Worm (Caenorhabditis elegans) whole organism, L3 larva: ENCODE results near the gene cthd-1.

ENCODE experiments used
- R02D3.7 ChIP-seq: fragments of 150-350 bp; optimal IDR thresholded peaks from 2 replicates; lab custom pipeline; 2014; ENCODE audit warnings: missing biosample characterization, missing genetic modification characterization
- ZK546.5 ChIP-seq: sonication (generic microtip); optimal IDR thresholded peaks from 2 replicates; lab custom pipeline; 2017; ENCODE audit warnings: missing biosample characterization, missing genetic modification characterization
- aly-2 ChIP-seq: fragments of 150-350 bp; optimal IDR thresholded peaks from 2 replicates; lab custom pipeline; 2014; ENCODE audit warnings: missing biosample characterization, missing genetic modification characterization
- ama-1 ChIP-seq: fragments of 150-350 bp; optimal IDR thresholded peaks from 2 replicates; lab custom pipeline; 2018
- ceh-28 ChIP-seq: fragments of 150-350 bp; optimal IDR thresholded peaks from 2 replicates; lab custom pipeline; 2014; ENCODE audit warnings: missing biosample characterization, missing genetic modification reagents, missing genetic modification characterization
- ceh-82 ChIP-seq: fragments of 150-350 bp; optimal IDR thresholded peaks from 2 replicates; lab custom pipeline; 2014; ENCODE audit warnings: missing biosample characterization, missing genetic modification characterization
- ceh-9 ChIP-seq: sonication (generic microtip); optimal IDR thresholded peaks from 2 replicates; lab custom pipeline; 2018; ENCODE audit warnings: missing biosample characterization, missing genetic modification characterization
- daf-12 ChIP-seq: fragments of 150-350 bp; optimal IDR thresholded peaks from 2 replicates; lab custom pipeline; 2014; ENCODE audit warnings: missing biosample characterization, missing genetic modification reagents, missing genetic modification characterization
- egl-27 ChIP-seq: sonication (generic microtip); optimal IDR thresholded peaks from 4 replicates; lab custom pipeline; 2017; ENCODE audit warnings: missing biosample characterization, missing genetic modification reagents, missing genetic modification characterization
- egl-5 ChIP-seq: fragments of 150-350 bp; optimal IDR thresholded peaks from 2 replicates; lab custom pipeline; 2017; ENCODE audit warnings: missing biosample characterization, missing genetic modification reagents, missing genetic modification characterization, inconsistent platforms
- elt-1 ChIP-seq: fragments of 150-350 bp; optimal IDR thresholded peaks from 2 replicates; lab custom pipeline; 2014; ENCODE audit warnings: missing biosample characterization, missing genetic modification characterization
- elt-2 ChIP-seq: sonication (generic microtip); optimal IDR thresholded peaks from 2 replicates; lab custom pipeline; 2016; ENCODE audit warnings: missing genetic modification reagents, mild to moderate bottlenecking, missing genetic modification characterization, missing compliant biosample characterization
- elt-3 ChIP-seq, 3 experiments: fragments of 150-350 bp in 1 of 3; sonication (generic microtip) in 2 of 3; optimal IDR thresholded peaks; 2 replicates in 2 of 3; 4 replicates in 1 of 3; lab custom pipeline; 2014 to 2017; ENCODE audit warnings: missing biosample characterization in 3 of 3, missing genetic modification characterization in 3 of 3
- eor-1 ChIP-seq, 2 experiments: fragments of 150-350 bp; optimal IDR thresholded peaks; 2 replicates each; lab custom pipeline; 2014 to 2018; ENCODE audit warnings: missing biosample characterization in 2 of 2, missing genetic modification characterization in 2 of 2
- fkh-10 ChIP-seq: sonication (generic microtip); optimal IDR thresholded peaks from 2 replicates; lab custom pipeline; 2017; ENCODE audit warnings: missing biosample characterization, missing genetic modification reagents, missing genetic modification characterization
- fos-1 ChIP-seq: fragments of 150-350 bp; optimal IDR thresholded peaks from 2 replicates; lab custom pipeline; 2014; ENCODE audit warnings: missing biosample characterization, missing genetic modification characterization
- hmg-11 ChIP-seq: sonication (generic microtip); optimal IDR thresholded peaks from 2 replicates; lab custom pipeline; 2016; ENCODE audit warnings: missing genetic modification characterization, missing compliant biosample characterization
- jun-1 ChIP-seq: fragments of 150-350 bp; optimal IDR thresholded peaks from 2 replicates; lab custom pipeline; 2014; ENCODE audit warnings: missing biosample characterization, missing genetic modification reagents, missing genetic modification characterization
- lin-39 ChIP-seq: fragments of 150-350 bp; optimal IDR thresholded peaks from 2 replicates; lab custom pipeline; 2018; ENCODE audit warnings: missing biosample characterization, missing genetic modification reagents, missing genetic modification characterization
- lsy-12 ChIP-seq: sonication (generic microtip); optimal IDR thresholded peaks from 2 replicates; lab custom pipeline; 2016; ENCODE audit warnings: mild to moderate bottlenecking, missing genetic modification characterization, missing compliant biosample characterization
- mml-1 ChIP-seq: fragments of 150-350 bp; sonication (generic microtip); optimal IDR thresholded peaks from 3 replicates; lab custom pipeline; 2014; ENCODE audit warnings: missing biosample characterization, missing genetic modification characterization
- nhr-11 ChIP-seq: fragments of 150-350 bp; optimal IDR thresholded peaks from 2 replicates; lab custom pipeline; 2014; ENCODE audit warnings: missing biosample characterization, missing genetic modification characterization
- nhr-23 ChIP-seq: fragments of 150-350 bp; optimal IDR thresholded peaks from 2 replicates; lab custom pipeline; 2014; ENCODE audit warnings: missing biosample characterization, missing genetic modification reagents, missing genetic modification characterization
- nhr-237 ChIP-seq: fragments of 150-350 bp; optimal IDR thresholded peaks from 2 replicates; lab custom pipeline; 2014; ENCODE audit warnings: missing biosample characterization, missing genetic modification characterization
- nhr-25 ChIP-seq: sonication (generic microtip); optimal IDR thresholded peaks from 2 replicates; lab custom pipeline; 2017; ENCODE audit warnings: missing biosample characterization, missing genetic modification characterization
- nhr-28 ChIP-seq: fragments of 150-350 bp; optimal IDR thresholded peaks from 2 replicates; lab custom pipeline; 2014; ENCODE audit warnings: missing biosample characterization, missing genetic modification characterization
- nhr-67 ChIP-seq: fragments of 150-350 bp; optimal IDR thresholded peaks from 2 replicates; lab custom pipeline; 2014; ENCODE audit warnings: missing biosample characterization, missing genetic modification characterization
- nhr-76 ChIP-seq: fragments of 150-350 bp; sonication (generic microtip); optimal IDR thresholded peaks from 5 replicates; lab custom pipeline; 2014; ENCODE audit warnings: missing biosample characterization, missing genetic modification characterization
- nhr-77 ChIP-seq: fragments of 150-350 bp; optimal IDR thresholded peaks from 2 replicates; lab custom pipeline; 2014; ENCODE audit warnings: missing biosample characterization, missing genetic modification characterization
- pha-4 ChIP-seq: fragments of 150-350 bp; optimal IDR thresholded peaks from 2 replicates; lab custom pipeline; 2014; ENCODE audit warnings: missing biosample characterization, missing genetic modification reagents, missing genetic modification characterization
- pqm-1 ChIP-seq: fragments of 150-350 bp; optimal IDR thresholded peaks from 2 replicates; lab custom pipeline; 2017; ENCODE audit warnings: missing biosample characterization, missing genetic modification characterization, inconsistent platforms
- skn-1 ChIP-seq: fragments of 150-350 bp; optimal IDR thresholded peaks from 2 replicates; lab custom pipeline; 2014; ENCODE audit warnings: missing biosample characterization, missing genetic modification characterization
- snpc-4 ChIP-seq: fragments of 150-350 bp; optimal IDR thresholded peaks from 2 replicates; lab custom pipeline; 2014; ENCODE audit warnings: missing biosample characterization, missing genetic modification characterization
- unc-39 ChIP-seq: sonication (generic microtip); optimal IDR thresholded peaks from 4 replicates; lab custom pipeline; 2017; ENCODE audit warnings: missing biosample characterization, missing genetic modification characterization
- ztf-11 ChIP-seq: fragments of 150-350 bp; optimal IDR thresholded peaks from 2 replicates; lab custom pipeline; 2014; ENCODE audit warnings: missing biosample characterization, missing genetic modification characterization
- ztf-4 ChIP-seq: fragments of 150-350 bp; optimal IDR thresholded peaks from 2 replicates; lab custom pipeline; 2014; ENCODE audit warnings: missing biosample characterization, missing genetic modification characterization

The cthd-1 gene

ce11 chrV:9706592-9706991 lies 28.5 kb downstream of the cthd-1 start:
- TF ChIP-seq daf-12 (tag; lab: Kevin White, UChicago) = no peak
- no peak for TF ChIP-seq elt-1 (tag; lab: Kevin White, UChicago)
- no peak for TF ChIP-seq nhr-77
- TF ChIP-seq nhr-23 (tag; lab: Kevin White, UChicago) = no peak
- no peak for TF ChIP-seq egl-5
- no peak for TF ChIP-seq elt-3 (tag; optimal IDR thresholded peaks at IDR 0.05; lab: Kevin White, UChicago)
- TF ChIP-seq nhr-11 (tag; lab: Kevin White, UChicago) = no peak
- no peak for TF ChIP-seq fkh-10 (GFP tag; lab: Kevin White, UChicago)
- TF ChIP-seq nhr-237 (tag; lab: Kevin White, UChicago) = no peak
- no peak for TF ChIP-seq ZK546.5 (tag; lab: Kevin White, UChicago)
- no peak for TF ChIP-seq mml-1 (tag; lab: Kevin White, UChicago)
- TF ChIP-seq ceh-28 = no peak
- no peak for TF ChIP-seq snpc-4 (tag; lab: Kevin White, UChicago)
- no peak for TF ChIP-seq eor-1 (tag; optimal IDR thresholded peaks at IDR 0.05; lab: Kevin White, UChicago)
- TF ChIP-seq hmg-11 (tag; lab: Kevin White, UChicago) = no peak
- TF ChIP-seq lin-39 = no peak
- no peak for TF ChIP-seq ztf-4
- TF ChIP-seq nhr-25 = no peak
- TF ChIP-seq nhr-28 = no peak

ce11 chrV:9709747-9710146 lies 31.7 kb downstream of the cthd-1 start, which contains the start of gene tag-120:
Gene tag-120 (minus strand): TSS chrV:9709814.
- TF ChIP-seq pqm-1 (tag; lab: Kevin White, UChicago) (peak; percentile 19), elt-2 (tag; lab: Kevin White, UChicago) (peak; percentile 32), ztf-11 (tag; lab: Kevin White, UChicago) (no peak), pha-4 (tag; lab: Kevin White, UChicago) (peak; percentile 61)

- no peak for TF ChIP-seq skn-1
- no peak for TF ChIP-seq nhr-11 (tag; lab: Kevin White, UChicago)
- TF ChIP-seq egl-27 (tag; lab: Kevin White, UChicago) = no peak
- TF ChIP-seq ceh-28 = no peak
- TF ChIP-seq nhr-77 = no peak
- TF ChIP-seq elt-1 (tag; lab: Kevin White, UChicago) = no peak
- no peak for TF ChIP-seq nhr-25
- TF ChIP-seq ceh-9 = no peak
- TF ChIP-seq hmg-11 (tag; lab: Kevin White, UChicago) = no peak
- TF ChIP-seq ama-1 = no peak
- TF ChIP-seq snpc-4 (tag; lab: Kevin White, UChicago) = no peak
- TF ChIP-seq fos-1 = no peak
- no peak for TF ChIP-seq nhr-76
- no peak for TF ChIP-seq ztf-11 (tag; lab: Kevin White, UChicago)
- TF ChIP-seq aly-2 (tag; lab: Kevin White, UChicago) = no peak
- no peak for TF ChIP-seq ZK546.5 (tag; lab: Kevin White, UChicago)
- no peak for TF ChIP-seq jun-1 (tag; lab: Kevin White, UChicago)
- peak; percentile 15 for TF ChIP-seq pha-4 (tag; lab: Kevin White, UChicago)
- TF ChIP-seq pqm-1 (tag; lab: Kevin White, UChicago) = peak; percentile 79
- no peak for TF ChIP-seq nhr-23 (tag; lab: Kevin White, UChicago)
- TF ChIP-seq ceh-82 = no peak
- TF ChIP-seq elt-2 (tag; lab: Kevin White, UChicago) = peak; percentile 71
Observed at ce11 chrV:9711174-9711573, 33.1 kb downstream of the cthd-1 start.

ce11 chrV:9712418-9713173 lies 34.5 kb downstream of the cthd-1 start:
- TF ChIP-seq pqm-1 (tag; lab: Kevin White, UChicago) = peak; percentile 32
- peak; percentile 59 for TF ChIP-seq elt-2 (tag; lab: Kevin White, UChicago)
- TF ChIP-seq jun-1 (tag; lab: Kevin White, UChicago) = peak; percentile 39
- no peak for TF ChIP-seq ceh-9

DNA sequence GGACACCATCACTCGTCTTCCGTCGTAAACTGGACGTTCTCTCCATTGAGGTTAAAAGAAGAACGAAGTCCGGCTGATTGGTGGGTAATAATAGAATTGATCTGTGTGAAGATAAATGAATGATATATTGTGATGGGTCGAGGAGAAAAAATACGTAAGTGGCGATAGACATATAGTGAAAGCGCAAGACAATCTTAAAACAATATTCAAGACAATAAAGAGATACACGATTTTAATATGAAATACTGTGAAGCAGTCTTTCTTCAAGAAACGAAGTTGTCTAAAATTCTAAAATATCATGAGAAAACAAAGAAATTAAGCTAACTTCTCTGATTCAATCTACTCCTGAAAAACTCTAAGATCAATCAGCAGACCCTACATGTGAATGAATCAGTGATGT lies 35.5 kb downstream of the cthd-1 start, which contains the start of gene F40F9.10:
TSS of gene F40F9.10 (minus strand) at position 101 of the 400 bp plus-strand sequence.
- TF ChIP-seq ZK546.5 (tag; lab: Kevin White, UChicago) (no peak), nhr-77 (no peak), R02D3.7 (tag; lab: Kevin White, UChicago) (no peak), unc-39 (tag; lab: Kevin White, UChicago) (no peak), nhr-28 (no peak), jun-1 (tag; lab: Kevin White, UChicago) (no peak), eor-1 (tag; optimal IDR thresholded peaks at IDR 0.05; lab: Kevin White, UChicago) (no peak), lsy-12 (tag; lab: Kevin White, UChicago) (no peak), nhr-23 (tag; lab: Kevin White, UChicago) (no peak), egl-5 (no peak), ztf-4 (no peak), nhr-67 (tag; lab: Kevin White, UChicago) (no peak), skn-1 (no peak), nhr-11 (tag; lab: Kevin White, UChicago) (no peak), ama-1 (no peak), fkh-10 (GFP tag; lab: Kevin White, UChicago) (no peak), ceh-9 (no peak), ztf-11 (tag; lab: Kevin White, UChicago) (no peak), elt-2 (tag; lab: Kevin White, UChicago) (no peak)
